Fruit fly (Drosophila melanogaster) Kc167 (cell line): Measurements from ENCODE around the gene Acam.

Experiments used
- h ChIP-seq: fragments of >200 bp; optimal IDR thresholded peaks from 3 replicates; lab custom pipeline; 2018; ENCODE audit warnings: missing external identifiers
- psq ChIP-seq: fragments of >200 bp; optimal IDR thresholded peaks from 2 replicates; lab custom pipeline; 2017; ENCODE audit warnings: missing external identifiers
- ttk ChIP-seq: sonication (Bioruptor generic); optimal IDR thresholded peaks from 2 replicates; lab custom pipeline; 2017; ENCODE audit warnings: missing external identifiers

- TF ChIP-seq psq (lab: Kevin White, UChicago) (no peak), h (lab: Kevin White, UChicago) (no peak), ttk (no peak)
These were observed 24.5 kb upstream of the Acam start, which contains the start of gene CG4960 for dm6 chr3R:25787198-25787597.
